Worm (Caenorhabditis elegans) whole organism, L4 larva: ENCODE measurements around the gene wdr-62.
A peak's percentile ranks its signal among the peaks of the same experiment; 100 is the strongest.

Source experiments
- Y105C5A.15 ChIP-seq: fragments of 200-800 bp; sonication (Bioruptor generic); IDR thresholded peaks from 2 replicates; pipeline ENCODE4 v1.3.6; 2022; ENCODE audit warnings: missing genetic modification characterization, missing compliant biosample characterization
- ZK337.2 ChIP-seq: fragments of 200-800 bp; sonication (Bioruptor generic); IDR thresholded peaks from 2 replicates; pipeline ENCODE4 v1.3.6; 2022; ENCODE audit warnings: missing genetic modification reagents, missing genetic modification characterization, missing compliant biosample characterization
- aha-1 ChIP-seq: fragments of 150-350 bp; peaks from one replicate; lab custom pipeline; 2014; ENCODE audit warnings: missing biosample characterization, missing genetic modification characterization
- ama-1 ChIP-seq: fragments of 150-350 bp; optimal IDR thresholded peaks from 2 replicates; lab custom pipeline; 2014; ENCODE audit warnings: inconsistent platforms, mixed read lengths
- arid-1 ChIP-seq: fragments of 200-800 bp; sonication (Bioruptor generic); conservative IDR thresholded peaks from 2 replicates; pipeline ENCODE4 v1.3.6; 2022; ENCODE audit warnings: missing genetic modification reagents, missing genetic modification characterization, missing compliant biosample characterization
- ceh-20 ChIP-seq: fragments of 200-800 bp; sonication (Bioruptor generic); IDR thresholded peaks from 2 replicates; pipeline ENCODE4 v1.3.6; 2022; ENCODE audit warnings: missing genetic modification reagents, missing genetic modification characterization, missing compliant biosample characterization
- daf-16 ChIP-seq, 3 experiments: sonication (generic microtip); optimal IDR thresholded peaks; 2 replicates each; lab custom pipeline; 2016 to 2017; ENCODE audit warnings: missing genetic modification characterization in 3 of 3, missing genetic modification reagents in 3 of 3, mild to moderate bottlenecking in 2 of 3, missing compliant biosample characterization in 2 of 3, missing biosample characterization in 1 of 3, moderate library complexity in 1 of 3
- dmd-6 ChIP-seq: fragments of 200-800 bp; sonication (Bioruptor generic); IDR thresholded peaks from 2 replicates; pipeline ENCODE4 v1.3.6; 2022; ENCODE audit warnings: missing genetic modification reagents, missing genetic modification characterization, missing compliant biosample characterization
- dve-1 ChIP-seq: sonication (generic microtip); optimal IDR thresholded peaks from 2 replicates; lab custom pipeline; 2017; ENCODE audit warnings: antibody characterized with exemption, mild to moderate bottlenecking, missing genetic modification characterization, missing compliant biosample characterization; ENCODE audit not compliant: insufficient read depth
- egl-27 ChIP-seq: sonication (generic microtip); optimal IDR thresholded peaks from 3 replicates; lab custom pipeline; 2017; ENCODE audit warnings: missing biosample characterization, missing genetic modification reagents, missing genetic modification characterization
- fos-1 ChIP-seq: fragments of 150-350 bp; optimal IDR thresholded peaks from 2 replicates; lab custom pipeline; 2014; ENCODE audit warnings: missing biosample characterization, missing genetic modification characterization
- hlh-11 ChIP-seq: fragments of 200-800 bp; sonication (Bioruptor generic); optimal IDR thresholded peaks from 2 replicates; lab custom pipeline; 2018; ENCODE audit warnings: mild to moderate bottlenecking, missing genetic modification characterization, missing compliant biosample characterization
- hlh-30 ChIP-seq: sonication (generic microtip); optimal IDR thresholded peaks from 2 replicates; lab custom pipeline; 2017; ENCODE audit warnings: antibody characterized with exemption, mild to moderate bottlenecking, missing genetic modification characterization, missing compliant biosample characterization; ENCODE audit not compliant: insufficient read depth
- hmg-1.1 ChIP-seq: fragments of 200-800 bp; sonication (Bioruptor generic); IDR thresholded peaks from 2 replicates; pipeline ENCODE4 v1.3.6; 2022; ENCODE audit warnings: missing genetic modification reagents, missing genetic modification characterization, missing compliant biosample characterization
- lin-29 ChIP-seq: fragments of 200-800 bp; sonication (Bioruptor generic); IDR thresholded peaks from 2 replicates; pipeline ENCODE4 v1.3.6; 2022; ENCODE audit warnings: missing genetic modification reagents, missing genetic modification characterization, missing compliant biosample characterization
- lin-38 ChIP-seq: fragments of 200-800 bp; sonication (Bioruptor generic); IDR thresholded peaks from 2 replicates; pipeline ENCODE4 v1.3.6; 2022; ENCODE audit warnings: missing genetic modification reagents, missing genetic modification characterization, missing compliant biosample characterization
- lin-39 ChIP-seq: fragments of 150-350 bp; optimal IDR thresholded peaks from 2 replicates; lab custom pipeline; 2014; ENCODE audit warnings: missing biosample characterization, missing genetic modification reagents, missing genetic modification characterization
- madf-5 ChIP-seq, 2 experiments: fragments of 200-800 bp; sonication (Bioruptor generic); IDR thresholded peaks; 2 replicates each; pipeline ENCODE4 v1.3.6; 2022; ENCODE audit warnings: missing compliant biosample characterization in 2 of 2, missing genetic modification characterization in 2 of 2
- mdl-1 ChIP-seq, 2 experiments: fragments of 150-350 bp in 1 of 2; sonication (generic microtip) in 1 of 2; optimal IDR thresholded peaks; 2 replicates each; lab custom pipeline; 2014 to 2017; ENCODE audit warnings: missing biosample characterization in 2 of 2, missing genetic modification characterization in 2 of 2
- mdt-29 ChIP-seq: fragments of 200-800 bp; sonication (Bioruptor generic); IDR thresholded peaks from 2 replicates; pipeline ENCODE4 v1.3.6; 2022; ENCODE audit warnings: missing genetic modification reagents, missing genetic modification characterization, missing compliant biosample characterization
- mep-1 ChIP-seq: fragments of 150-350 bp; sonication (generic microtip); optimal IDR thresholded peaks from 3 replicates; lab custom pipeline; 2014; ENCODE audit warnings: missing biosample characterization, missing genetic modification characterization
- mxl-2 ChIP-seq: fragments of 200-800 bp; sonication (Bioruptor generic); conservative IDR thresholded peaks from 2 replicates; pipeline ENCODE4 v1.3.6; 2022; ENCODE audit warnings: missing genetic modification reagents, missing genetic modification characterization, missing compliant biosample characterization
- mxl-3 ChIP-seq: fragments of 200-800 bp; sonication (Bioruptor generic); optimal IDR thresholded peaks from 2 replicates; lab custom pipeline; 2018; ENCODE audit warnings: mild to moderate bottlenecking, missing genetic modification characterization, missing compliant biosample characterization
- nhr-102 ChIP-seq: sonication (generic microtip); optimal IDR thresholded peaks from 2 replicates; lab custom pipeline; 2016; ENCODE audit warnings: mild to moderate bottlenecking, missing genetic modification characterization, moderate library complexity, missing compliant biosample characterization
- nhr-11 ChIP-seq: fragments of 150-350 bp; optimal IDR thresholded peaks from 2 replicates; lab custom pipeline; 2014; ENCODE audit warnings: missing biosample characterization, missing genetic modification characterization
- nhr-28 ChIP-seq: fragments of 150-350 bp; optimal IDR thresholded peaks from 2 replicates; lab custom pipeline; 2014; ENCODE audit warnings: missing biosample characterization, missing genetic modification characterization
- nhr-41 ChIP-seq: fragments of 200-800 bp; sonication (Bioruptor generic); IDR thresholded peaks from 2 replicates; pipeline ENCODE4 v1.3.6; 2022; ENCODE audit warnings: missing genetic modification reagents, missing genetic modification characterization, missing compliant biosample characterization
- php-3 ChIP-seq: fragments of 200-800 bp; sonication (Bioruptor generic); IDR thresholded peaks from 2 replicates; pipeline ENCODE4 v1.3.6; 2022; ENCODE audit warnings: missing genetic modification reagents, missing genetic modification characterization, missing compliant biosample characterization
- pqm-1 ChIP-seq: sonication (generic microtip); optimal IDR thresholded peaks from 2 replicates; lab custom pipeline; 2017; ENCODE audit warnings: missing biosample characterization, missing genetic modification characterization
- rbr-2 ChIP-seq: sonication (generic microtip); optimal IDR thresholded peaks from 2 replicates; lab custom pipeline; 2016; ENCODE audit warnings: missing genotype, missing genetic modification characterization, missing compliant biosample characterization
- saeg-2 ChIP-seq: fragments of 200-800 bp; sonication (Bioruptor generic); IDR thresholded peaks from 2 replicates; pipeline ENCODE4 v1.3.6; 2022; ENCODE audit warnings: missing genetic modification reagents, missing genetic modification characterization, missing compliant biosample characterization
- unc-62 ChIP-seq, 3 experiments: fragments of 150-350 bp in 1 of 3; sonication (generic microtip); optimal IDR thresholded peaks in 2 of 3; peaks in 1 of 3; 1 replicate in 1 of 3; 2 replicates in 2 of 3; lab custom pipeline; 2014 to 2017; ENCODE audit warnings: missing biosample characterization in 3 of 3, missing genetic modification characterization in 3 of 3, missing genetic modification reagents in 3 of 3, missing genotype in 1 of 3
- ztf-11 ChIP-seq: fragments of 150-350 bp; optimal IDR thresholded peaks from 2 replicates; lab custom pipeline; 2014; ENCODE audit warnings: missing biosample characterization, missing genetic modification characterization

wdr-62 gene

DNA sequence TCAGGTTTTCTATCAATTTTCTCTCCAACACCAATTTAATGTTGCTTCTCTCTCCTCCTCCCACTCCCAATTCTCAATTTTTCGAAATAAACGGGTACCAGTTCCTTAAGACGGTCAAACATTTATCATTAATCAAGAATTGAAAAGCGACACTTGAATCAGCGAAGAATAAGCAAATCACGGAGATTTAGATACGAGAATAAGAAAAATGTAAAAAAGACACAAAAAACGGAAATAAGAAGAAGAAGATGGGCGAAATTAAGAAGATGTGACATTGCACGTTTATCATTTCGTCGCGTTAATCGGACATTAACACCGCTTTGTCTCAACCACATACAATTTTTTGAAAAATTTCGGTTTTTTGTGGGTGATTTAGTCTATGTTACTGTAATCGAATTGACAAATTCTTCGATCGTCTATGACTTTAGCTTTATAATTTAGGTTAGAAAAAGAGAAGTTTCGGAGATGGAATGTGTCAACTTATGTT lies 60.7 kb downstream of the wdr-62 start, which contains the start of gene haao-1:
TSS of gene haao-1 (plus strand) at position 437 of the 487 bp plus-strand sequence.
- peak; percentile 6 for TF ChIP-seq hlh-11
- no peak for TF ChIP-seq dmd-6 (GFP tag; lab: Robert Waterston, UW)
- TF ChIP-seq mxl-3 (GFP tag; lab: Kevin White, UChicago): peak; percentile 13
- TF ChIP-seq aha-1 (tag; lab: Kevin White, UChicago): peak; percentile 87
- no peak for TF ChIP-seq hmg-1.1 (GFP tag; lab: Robert Waterston, UW)

DNA sequence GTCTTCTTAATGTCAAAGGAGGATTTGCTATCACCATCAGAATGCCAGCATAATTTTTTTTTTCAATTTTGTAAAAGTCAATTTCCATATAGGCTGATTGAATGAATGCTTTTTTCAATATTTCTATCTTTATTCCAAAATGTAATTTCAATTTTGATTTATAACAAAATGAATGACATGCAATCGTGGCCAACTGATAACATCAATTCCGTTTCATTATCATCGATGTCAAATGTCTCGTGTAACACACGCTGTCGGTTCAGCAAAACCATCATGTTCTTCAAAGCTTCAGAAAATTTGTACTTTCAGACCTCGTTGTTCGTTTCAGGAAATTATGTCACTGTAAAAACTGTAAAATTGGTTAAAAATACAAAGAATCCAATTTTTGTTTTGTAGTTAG lies 63.1 kb downstream of the wdr-62 start:
- TF ChIP-seq hlh-11 (peak; percentile 23), daf-16 (GFP tag; optimal IDR thresholded peaks at IDR 0.05; lab: Kevin White, UChicago) (no peak), daf-16 (tag; optimal IDR thresholded peaks at IDR 0.05; lab: Kevin White, UChicago) (peak; percentile 25), lin-29 (GFP tag; lab: Robert Waterston, UW) (no peak), mdl-1 (tag; optimal IDR thresholded peaks at IDR 0.05; lab: Kevin White, UChicago) (peak in 1 of 2 experiments; percentile 37), mxl-3 (GFP tag; lab: Kevin White, UChicago) (peak; percentile 83), ztf-11 (tag; lab: Kevin White, UChicago) (no peak), mep-1 (peak; percentile 15), nhr-41 (GFP tag; lab: Robert Waterston, UW) (0 out of 2 replicates have a peak, but pooled peaks have one; percentile 41), dve-1 (tag; lab: Kevin White, UChicago) (peak; percentile 68), nhr-11 (tag; lab: Kevin White, UChicago) (no peak), pqm-1 (tag; lab: Kevin White, UChicago) (peak; percentile 71), nhr-28 (peak; percentile 79), ceh-20 (peak; percentile 90), php-3 (GFP tag; lab: Robert Waterston, UW) (peak; percentile 96), aha-1 (tag; lab: Kevin White, UChicago) (no peak), hlh-30 (peak; percentile 48), dmd-6 (GFP tag; lab: Robert Waterston, UW) (peak; percentile 94), lin-38 (no peak)

DNA sequence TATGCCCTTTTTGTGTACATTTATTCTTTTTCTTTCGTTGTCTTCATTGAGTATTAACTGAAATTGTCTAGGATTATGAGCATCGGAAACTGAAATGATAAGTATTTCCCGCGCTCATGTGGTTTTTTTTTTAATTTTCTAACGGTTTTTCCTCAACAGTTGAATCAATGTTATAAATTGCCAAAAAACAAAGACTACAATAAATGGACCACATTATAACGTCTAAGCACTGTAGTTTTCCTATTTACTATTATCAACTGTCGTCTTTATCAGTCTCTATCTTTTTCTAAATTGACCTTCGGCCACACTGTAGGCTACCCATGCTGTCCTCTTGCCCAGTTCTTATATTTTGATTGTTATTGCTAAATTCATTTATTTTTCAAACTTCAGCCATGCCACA lies 63.9 kb downstream of the wdr-62 start, which contains the start of gene acs-14:
TSS of gene acs-14 (plus strand) at position 391 of the 400 bp plus-strand sequence.
- TF ChIP-seq ama-1: no peak
- TF ChIP-seq dmd-6 (GFP tag; lab: Robert Waterston, UW): peak; percentile 34; the same call in 1 of the 2 replicates
- TF ChIP-seq arid-1 (GFP tag; lab: Robert Waterston, UW): no peak
- no peak for TF ChIP-seq mxl-2 (GFP tag; lab: Robert Waterston, UW)
- TF ChIP-seq rbr-2 (tag; lab: Kevin White, UChicago): no peak
- no peak for TF ChIP-seq fos-1 (tag; lab: Kevin White, UChicago)
- TF ChIP-seq Y105C5A.15: no peak
- no peak for TF ChIP-seq mdt-29
- no peak for TF ChIP-seq daf-16 (GFP tag; optimal IDR thresholded peaks at IDR 0.05; lab: Kevin White, UChicago)
- TF ChIP-seq daf-16 (tag; optimal IDR thresholded peaks at IDR 0.05; lab: Kevin White, UChicago): peak; percentile 56
- peak; percentile 16 for TF ChIP-seq hlh-11
- no peak for TF ChIP-seq egl-27 (tag; lab: Kevin White, UChicago)
- peak; percentile 50 for TF ChIP-seq nhr-28
- no peak for TF ChIP-seq madf-5 (GFP tag; IDR thresholded peaks at IDR 0.05; lab: Robert Waterston, UW)
- no peak for TF ChIP-seq nhr-102 (tag; lab: Kevin White, UChicago)
- TF ChIP-seq lin-39: no peak
- peak; percentile 74 for TF ChIP-seq aha-1 (tag; lab: Kevin White, UChicago)
- peak; percentile 23 for TF ChIP-seq pqm-1 (tag; lab: Kevin White, UChicago)
- TF ChIP-seq ZK337.2 (GFP tag; lab: Robert Waterston, UW): no peak
- TF ChIP-seq dve-1 (tag; lab: Kevin White, UChicago): peak; percentile 26

DNA sequence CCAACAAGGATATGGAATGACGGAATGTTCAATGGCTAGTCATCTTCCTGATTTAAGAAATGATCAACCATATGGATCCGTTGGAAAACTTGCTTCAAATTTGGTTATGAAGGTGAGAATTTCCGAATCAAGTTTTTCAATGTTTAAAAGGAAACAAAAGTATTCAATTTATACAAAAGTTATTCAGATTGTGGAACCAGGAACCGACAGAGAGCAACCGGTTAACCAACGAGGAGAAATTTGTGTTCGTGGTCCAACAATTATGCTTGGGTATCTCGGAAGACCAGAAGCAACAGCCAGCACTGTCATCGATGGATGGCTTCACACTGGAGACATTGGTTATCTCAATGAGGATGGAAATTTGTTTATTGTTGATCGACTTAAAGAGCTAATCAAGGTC lies 65.7 kb downstream of the wdr-62 start:
- TF ChIP-seq aha-1 (tag; lab: Kevin White, UChicago) (peak; percentile 97), unc-62 (GFP tag; optimal IDR thresholded peaks at IDR 0.05 in 1 of 2; lab: Kevin White, UChicago) (peak in 1 of 2 experiments; percentile 32), unc-62 (tag; optimal IDR thresholded peaks at IDR 0.05; lab: Kevin White, UChicago) (no peak), saeg-2 (GFP tag; lab: Robert Waterston, UW) (no peak)
